Fruit fly (Drosophila melanogaster) whole organism, pupa: ENCODE measurements around the gene CG8289.
A peak's percentile ranks its signal among the peaks of the same experiment; 100 is the strongest.

Experiments used
- CG12605 ChIP-seq: fragments of 200-800 bp; sonication (Bioruptor generic); IDR thresholded peaks from 2 replicates; pipeline ENCODE4 v1.3.6; 2022; ENCODE audit warnings: missing biosample characterization, missing genetic modification characterization
- CG13204 ChIP-seq: fragments of 200-800 bp; sonication (Bioruptor generic); optimal IDR thresholded peaks from 2 replicates; lab custom pipeline; 2018; ENCODE audit warnings: missing biosample characterization, mild to moderate bottlenecking, missing genetic modification characterization, moderate library complexity
- CG14655 ChIP-seq: fragments of 200-800 bp; sonication (Bioruptor generic); optimal IDR thresholded peaks from 3 replicates; lab custom pipeline; 2017; ENCODE audit warnings: mild to moderate bottlenecking, missing biosample characterization, missing genetic modification reagents, missing genetic modification characterization
- CG15710 ChIP-seq: fragments of 200-800 bp; sonication (Bioruptor generic); optimal IDR thresholded peaks from 2 replicates; lab custom pipeline; 2018; ENCODE audit warnings: missing biosample characterization, mild to moderate bottlenecking, missing genetic modification characterization, moderate library complexity
- CG17806 ChIP-seq: fragments of 200-800 bp; sonication (Bioruptor generic); optimal IDR thresholded peaks from 2 replicates; lab custom pipeline; 2018; ENCODE audit warnings: missing biosample characterization, mild to moderate bottlenecking, missing genetic modification characterization, moderate library complexity
- CG32121 ChIP-seq: fragments of 200-800 bp; sonication (Bioruptor generic); IDR thresholded peaks from 2 replicates; pipeline ENCODE4 v1.3.6; 2022; ENCODE audit warnings: missing biosample characterization, missing genetic modification characterization
- CG34367 ChIP-seq: fragments of 200-800 bp; sonication (Bioruptor generic); optimal IDR thresholded peaks from 2 replicates; lab custom pipeline; 2018; ENCODE audit warnings: missing biosample characterization, mild to moderate bottlenecking, missing genetic modification characterization
- CG4496 ChIP-seq: fragments of 200-800 bp; sonication (Bioruptor generic); IDR thresholded peaks from 3 replicates; pipeline ENCODE4 v1.3.6; 2022; ENCODE audit warnings: missing biosample characterization, missing genetic modification characterization
- CG8159 ChIP-seq: fragments of 200-800 bp; sonication (Bioruptor generic); optimal IDR thresholded peaks from 3 replicates; lab custom pipeline; 2018; ENCODE audit warnings: missing biosample characterization, mild to moderate bottlenecking, missing genetic modification characterization, moderate library complexity
- CG8301 ChIP-seq: fragments of 200-800 bp; sonication (Bioruptor generic); optimal IDR thresholded peaks from 2 replicates; lab custom pipeline; 2018; ENCODE audit warnings: missing biosample characterization, mild to moderate bottlenecking, missing genetic modification characterization
- CG9948 ChIP-seq: fragments of 200-800 bp; sonication (Bioruptor generic); optimal IDR thresholded peaks from 2 replicates; lab custom pipeline; 2018; ENCODE audit warnings: missing biosample characterization, mild to moderate bottlenecking, missing genetic modification characterization, moderate library complexity
- D1 ChIP-seq: fragments of 200-800 bp; sonication (Bioruptor generic); optimal IDR thresholded peaks from 2 replicates; lab custom pipeline; 2018; ENCODE audit warnings: missing biosample characterization, mild to moderate bottlenecking, missing genetic modification characterization, moderate library complexity
- EcR ChIP-seq: fragments of 200-800 bp; sonication (Bioruptor generic); optimal IDR thresholded peaks from 3 replicates; lab custom pipeline; 2019; ENCODE audit warnings: missing biosample characterization, missing genetic modification characterization, mild to moderate bottlenecking, moderate library complexity, missing genetic modification reagents
- Ets98B ChIP-seq: fragments of 200-800 bp; sonication (Bioruptor generic); IDR thresholded peaks from 2 replicates; pipeline ENCODE4 v1.3.6; 2022; ENCODE audit warnings: missing biosample characterization, missing genetic modification characterization
- Pif1A ChIP-seq: fragments of 200-800 bp; sonication (Bioruptor generic); optimal IDR thresholded peaks from 3 replicates; lab custom pipeline; 2016; ENCODE audit warnings: missing biosample characterization, missing genetic modification characterization
- Pif1B ChIP-seq: fragments of 200-800 bp; sonication (Bioruptor generic); optimal IDR thresholded peaks from 3 replicates; lab custom pipeline; 2016; ENCODE audit warnings: missing biosample characterization, missing genetic modification characterization
- Snoo ChIP-seq: fragments of 200-800 bp; sonication (Bioruptor generic); optimal IDR thresholded peaks from 3 replicates; lab custom pipeline; 2017; ENCODE audit warnings: missing biosample characterization, mild to moderate bottlenecking, missing genetic modification characterization, inconsistent platforms
- fd96Ca ChIP-seq: fragments of 200-800 bp; sonication (Bioruptor generic); IDR thresholded peaks from 3 replicates; pipeline ENCODE4 v1.3.6; 2022; ENCODE audit warnings: missing biosample characterization, missing genetic modification characterization
- gl ChIP-seq: fragments of 200-800 bp; sonication (Bioruptor generic); optimal IDR thresholded peaks from 2 replicates; lab custom pipeline; 2018; ENCODE audit warnings: missing biosample characterization, mild to moderate bottlenecking, missing genetic modification characterization
- rn ChIP-seq: fragments of 200-800 bp; sonication (Bioruptor generic); IDR thresholded peaks from 2 replicates; pipeline ENCODE4 v1.3.6; 2022; ENCODE audit warnings: missing biosample characterization, missing genetic modification characterization

Gene CG8289

DNA sequence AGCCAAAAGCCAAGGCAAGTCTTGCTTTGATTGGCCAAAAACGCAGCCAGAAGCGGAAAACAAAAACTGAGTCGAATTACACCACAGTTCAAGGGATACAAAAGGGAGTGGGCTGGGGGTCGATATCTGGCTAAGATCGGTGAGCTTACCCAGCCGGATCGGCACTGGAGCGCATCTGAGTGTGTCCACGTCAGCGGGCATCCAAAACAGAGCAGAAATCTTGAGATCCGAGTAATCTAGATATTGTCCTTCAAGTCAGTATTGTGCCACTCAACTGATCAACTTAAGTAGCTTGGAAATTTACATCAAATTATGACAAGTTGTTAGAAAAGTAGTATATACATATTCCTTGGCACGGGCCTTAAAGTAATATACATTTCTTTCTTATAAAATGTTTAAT, 47.3 kb downstream of the CG8289 start, which contains the start of gene CG12992:
CG12992 (plus strand) TSS at position 301 of the 400 bp plus-strand sequence.
- TF ChIP-seq rn (no peak), Snoo (tag; lab: Kevin White, UChicago) (no peak), CG15710 (tag; lab: Kevin White, UChicago) (no peak), gl (tag; lab: Kevin White, UChicago) (no peak), CG13204 (GFP tag; lab: Kevin White, UChicago) (no peak)

DNA sequence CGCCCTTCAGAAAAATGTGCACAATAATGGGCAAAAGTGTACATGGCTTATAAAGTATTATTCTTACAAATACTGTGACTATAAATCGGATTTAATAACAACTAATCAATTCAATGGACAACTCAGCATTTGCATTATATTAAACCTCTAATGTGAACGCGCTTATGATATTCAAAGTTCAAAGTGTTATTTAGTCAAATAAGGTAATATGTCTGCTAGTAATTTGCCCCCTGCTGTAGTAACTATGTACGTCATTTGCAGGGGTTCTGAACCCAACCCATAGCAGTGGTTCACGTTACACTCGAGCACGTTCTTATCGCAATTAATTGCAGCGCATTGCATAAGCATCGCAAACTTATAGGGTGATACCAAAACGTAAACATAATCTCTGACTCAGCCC, 47.7 kb downstream of the CG8289 start:
- TF ChIP-seq fd96Ca: no peak
- peak; percentile 1 for TF ChIP-seq CG34367
- TF ChIP-seq CG15710 (tag; lab: Kevin White, UChicago): peak; percentile 25
- peak; percentile 28 for TF ChIP-seq CG14655 (GFP tag; lab: Kevin White, UChicago)
- peak; percentile 19 for TF ChIP-seq CG8301 (tag; lab: Kevin White, UChicago)
- TF ChIP-seq CG17806: peak; percentile 33
- peak; percentile 28 for TF ChIP-seq CG9948 (tag; lab: Kevin White, UChicago)
- TF ChIP-seq CG12605 (GFP tag; lab: Robert Waterston, UW): no peak

dm6 chrX:17585892-17586291, 50.0 kb downstream of the CG8289 start:
- TF ChIP-seq EcR (GFP tag; lab: Kevin White, UChicago) (no peak), Pif1B (GFP tag; lab: Kevin White, UChicago) (no peak), Ets98B (no peak), CG32121 (GFP tag; lab: Robert Waterston, UW) (no peak), D1 (tag; lab: Kevin White, UChicago) (no peak), CG14655 (GFP tag; lab: Kevin White, UChicago) (no peak), CG15710 (tag; lab: Kevin White, UChicago) (no peak), CG9948 (tag; lab: Kevin White, UChicago) (no peak), Snoo (tag; lab: Kevin White, UChicago) (no peak), CG17806 (no peak), CG8159 (tag; lab: Kevin White, UChicago) (no peak), fd96Ca (no peak)

dm6 chrX:17583706-17584105, 52.1 kb downstream of the CG8289 start:
- TF ChIP-seq CG8159 (tag; lab: Kevin White, UChicago): no peak
- no peak for TF ChIP-seq D1 (tag; lab: Kevin White, UChicago)
- no peak for TF ChIP-seq Pif1B (GFP tag; lab: Kevin White, UChicago)
- TF ChIP-seq EcR (GFP tag; lab: Kevin White, UChicago): no peak
- no peak for TF ChIP-seq Pif1A (GFP tag; lab: Kevin White, UChicago)
- no peak for TF ChIP-seq CG4496 (GFP tag; lab: Robert Waterston, UW)
- TF ChIP-seq CG9948 (tag; lab: Kevin White, UChicago): no peak
- TF ChIP-seq Snoo (tag; lab: Kevin White, UChicago): no peak
- TF ChIP-seq, all 21 proteins: peak for 0
